Fruit fly (Drosophila melanogaster): ENCODE measurements around the gene Nhe2.

dm6 chr2L:21096448-21096994 is 7.8 kb upstream of the Nhe2 start, which contains the start of gene CG34136:
- peak; percentile 24; the same call in 1 of the 2 replicates for TF ChIP-seq rn (GFP tag; IDR thresholded peaks at IDR 0.05)
- TF ChIP-seq Pif1B (GFP tag; optimal IDR thresholded peaks at IDR 0.05), result peak; percentile 76
- TF ChIP-seq CG8301 (tag; optimal IDR thresholded peaks at IDR 0.05), result peak; percentile 51
- peak; percentile 9 for TF ChIP-seq EcR (GFP tag; optimal IDR thresholded peaks at IDR 0.05)
- peak; percentile 33 for TF ChIP-seq Snoo (tag; optimal IDR thresholded peaks at IDR 0.05)
- TF ChIP-seq CG9948 (tag; optimal IDR thresholded peaks at IDR 0.05), result peak; percentile 27
- peak; percentile 78 for TF ChIP-seq gl (tag; optimal IDR thresholded peaks at IDR 0.05)
- peak; percentile 78 for TF ChIP-seq CG32121 (GFP tag; IDR thresholded peaks at IDR 0.05)
- TF ChIP-seq CG10348 (GFP tag; IDR thresholded peaks at IDR 0.05), result no peak
- peak; percentile 51 for TF ChIP-seq CG8159 (tag; optimal IDR thresholded peaks at IDR 0.05)
